Worm (Caenorhabditis elegans) whole organism, early embryonic: ENCODE data around the gene aaim-1.

Experiments
- B0310.2 ChIP-seq: sonication (generic microtip); optimal IDR thresholded peaks from 2 replicates; lab custom pipeline; 2016; ENCODE audit warnings: mild to moderate bottlenecking, missing genetic modification characterization, missing compliant biosample characterization
- F13C5.2 ChIP-seq: sonication (generic microtip); optimal IDR thresholded peaks from 2 replicates; lab custom pipeline; 2017; ENCODE audit warnings: mild to moderate bottlenecking, missing genetic modification characterization, inconsistent platforms, missing compliant biosample characterization
- ceh-36 ChIP-seq: sonication (generic microtip); optimal IDR thresholded peaks from 2 replicates; lab custom pipeline; 2016; ENCODE audit warnings: missing genetic modification characterization, inconsistent platforms, missing compliant biosample characterization
- hmbx-1 ChIP-seq: sonication (generic microtip); optimal IDR thresholded peaks from 2 replicates; lab custom pipeline; 2016; ENCODE audit warnings: mild to moderate bottlenecking, missing genetic modification characterization, missing compliant biosample characterization
- sea-1 ChIP-seq: fragments of 200-800 bp; sonication (Bioruptor generic); conservative IDR thresholded peaks from 2 replicates; pipeline ENCODE4 v1.3.6; 2022; ENCODE audit warnings: missing genetic modification characterization, missing compliant biosample characterization

aaim-1 gene

ce11 chrX:6509813-6510212 lies 52.4 kb downstream of the aaim-1 start:
- TF ChIP-seq sea-1 (GFP tag; lab: Robert Waterston, UW) (no peak), B0310.2 (tag; lab: Kevin White, UChicago) (no peak), hmbx-1 (tag; lab: Kevin White, UChicago) (no peak), ceh-36 (tag; lab: Kevin White, UChicago) (no peak), F13C5.2 (no peak)
